Worm (Caenorhabditis elegans): Measurements from ENCODE around the gene cfap-36.

The cfap-36 gene

DNA sequence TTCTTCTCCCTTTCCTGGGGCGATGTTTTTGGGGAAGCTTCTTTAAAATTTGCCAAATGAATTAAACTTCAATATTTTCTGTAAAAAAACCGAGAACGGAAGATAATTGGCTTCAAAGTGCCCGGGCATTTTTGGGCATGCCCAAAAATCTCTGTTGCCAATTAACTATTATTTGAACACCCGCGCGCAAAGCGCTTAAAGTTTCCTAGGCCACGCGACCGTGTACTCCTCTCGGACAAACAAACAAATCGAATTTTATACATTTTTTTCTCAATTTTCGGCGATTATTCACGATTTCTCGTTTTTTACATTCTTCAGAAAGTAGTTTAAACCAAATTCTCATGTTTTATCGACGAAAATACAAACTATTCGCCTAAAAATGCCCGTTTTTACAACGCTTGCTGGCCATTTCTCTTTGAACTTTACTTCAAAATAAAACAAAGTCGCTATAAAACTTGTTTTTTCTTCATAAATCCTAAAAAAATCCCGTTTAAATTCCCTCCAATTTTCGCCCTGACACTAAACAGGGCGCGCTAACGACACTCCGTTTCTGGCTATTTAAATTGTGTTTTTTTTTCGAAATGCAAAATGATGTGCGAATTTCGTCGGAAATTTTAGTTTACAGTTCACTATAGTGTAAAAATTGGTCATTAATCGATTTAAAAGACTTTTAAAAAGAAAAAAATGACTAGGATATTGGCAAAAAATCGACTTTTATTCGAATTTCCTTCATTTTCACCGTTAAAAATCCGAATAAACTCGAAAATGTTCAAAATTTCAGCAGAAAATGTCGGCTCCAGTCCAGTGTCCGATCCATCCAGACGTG is 15.8 kb downstream of the cfap-36 start, which contains the start of gene ttb-1 (continued):
- TF ChIP-seq rnt-1 (tag; optimal IDR thresholded peaks at IDR 0.05) (peak; percentile 54), blmp-1 (tag; optimal IDR thresholded peaks at IDR 0.05) (peak; percentile 37), alr-1 (tag; optimal IDR thresholded peaks at IDR 0.05; ENCODE audit: borderline replicate concordance) (no peak), lin-39 (tag; optimal IDR thresholded peaks at IDR 0.05) (no peak), unc-30 (tag; optimal IDR thresholded peaks at IDR 0.05) (no peak), zag-1 (tag; optimal IDR thresholded peaks at IDR 0.05) (no peak), pax-3 (tag; optimal IDR thresholded peaks at IDR 0.05) (no peak), aha-1 (tag; optimal IDR thresholded peaks at IDR 0.05) (no peak), pqm-1 (tag; optimal IDR thresholded peaks at IDR 0.05) (no peak), lir-3 (tag; optimal IDR thresholded peaks at IDR 0.05; ENCODE audit: poor library complexity) (no peak), aly-2 (tag; optimal IDR thresholded peaks at IDR 0.05) (peak; percentile 58), nhr-20 (tag; optimal IDR thresholded peaks at IDR 0.05) (peak; percentile 57), ceh-8 (GFP tag; optimal IDR thresholded peaks at IDR 0.05) (no peak), ceh-90 (tag; optimal IDR thresholded peaks at IDR 0.05) (peak; percentile 72), fkh-10 (GFP tag; optimal IDR thresholded peaks at IDR 0.05) (no peak), fos-1 (tag; optimal IDR thresholded peaks at IDR 0.05) (peak; percentile 51), lin-15B (tag; optimal IDR thresholded peaks at IDR 0.05) (peak; percentile 26)

DNA sequence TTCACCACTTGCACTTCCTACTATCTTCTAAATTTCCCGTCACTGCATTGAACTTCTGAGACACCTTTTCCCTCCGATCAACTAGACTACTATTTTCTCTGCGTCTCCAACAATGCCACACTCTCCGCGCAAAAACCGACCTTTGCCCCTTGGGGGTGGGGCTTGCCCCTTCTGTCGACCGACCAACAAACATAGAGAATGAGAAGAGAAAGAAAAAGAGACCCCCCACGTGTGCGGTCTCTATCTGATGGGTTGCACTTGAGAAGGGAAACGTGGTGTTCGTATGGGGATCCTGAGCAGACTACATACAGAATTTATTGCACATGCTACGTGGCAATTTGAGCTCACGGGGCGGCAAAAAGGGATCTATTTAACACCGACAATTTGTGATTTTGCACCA is 16.8 kb downstream of the cfap-36 start:
- TF ChIP-seq egl-27 (tag; optimal IDR thresholded peaks at IDR 0.05) (no peak), dsc-1 (tag; optimal IDR thresholded peaks at IDR 0.05) (peak; percentile 58), nhr-71 (tag; optimal IDR thresholded peaks at IDR 0.05) (peak; percentile 62), nhr-85 (tag) (peak; percentile 72), ceh-88 (GFP tag; IDR thresholded peaks at IDR 0.05) (no peak), lin-14 (GFP tag; optimal IDR thresholded peaks at IDR 0.05) (peak; percentile 73), nhr-90 (tag; optimal IDR thresholded peaks at IDR 0.05; ENCODE audit: poor library complexity) (peak; percentile 33), nhr-19 (GFP tag; conservative IDR thresholded peaks at IDR 0.05) (peak; percentile 13; the same call in 1 of the 2 replicates), unc-130 (tag; optimal IDR thresholded peaks at IDR 0.05) (no peak), snpc-4 (tag; optimal IDR thresholded peaks at IDR 0.05) (no peak), efl-1 (optimal IDR thresholded peaks at IDR 0.05) (peak; percentile 20 to 50), efl-1 (GFP tag; optimal IDR thresholded peaks at IDR 0.05 in 1 of 2) (peak; percentile 26 to 93), dpl-1 (GFP tag; optimal IDR thresholded peaks at IDR 0.05) (peak in 2 of 3 experiments; percentile 22 to 35), nhr-47 (tag; optimal IDR thresholded peaks at IDR 0.05) (peak; percentile 26), ceh-8 (GFP tag; optimal IDR thresholded peaks at IDR 0.05) (no peak), rnt-1 (tag; optimal IDR thresholded peaks at IDR 0.05) (peak; percentile 18), lin-35 (GFP tag; optimal IDR thresholded peaks at IDR 0.05) (peak in 1 of 2 experiments; percentile 40), mdl-1 (tag; optimal IDR thresholded peaks at IDR 0.05) (peak in 1 of 2 experiments; percentile 77), nhr-20 (tag; optimal IDR thresholded peaks at IDR 0.05) (peak; percentile 69), tbx-2 (tag; optimal IDR thresholded peaks at IDR 0.05) (peak; percentile 31), swsn-7 (tag; optimal IDR thresholded peaks at IDR 0.05) (peak; percentile 16), snu-23 (GFP tag; optimal IDR thresholded peaks at IDR 0.05) (peak; percentile 33), ceh-82 (tag; optimal IDR thresholded peaks at IDR 0.05) (peak in 1 of 3 experiments; percentile 14), Y116A8C.19 (tag; optimal IDR thresholded peaks at IDR 0.05; ENCODE audit: borderline replicate concordance) (no peak)

DNA sequence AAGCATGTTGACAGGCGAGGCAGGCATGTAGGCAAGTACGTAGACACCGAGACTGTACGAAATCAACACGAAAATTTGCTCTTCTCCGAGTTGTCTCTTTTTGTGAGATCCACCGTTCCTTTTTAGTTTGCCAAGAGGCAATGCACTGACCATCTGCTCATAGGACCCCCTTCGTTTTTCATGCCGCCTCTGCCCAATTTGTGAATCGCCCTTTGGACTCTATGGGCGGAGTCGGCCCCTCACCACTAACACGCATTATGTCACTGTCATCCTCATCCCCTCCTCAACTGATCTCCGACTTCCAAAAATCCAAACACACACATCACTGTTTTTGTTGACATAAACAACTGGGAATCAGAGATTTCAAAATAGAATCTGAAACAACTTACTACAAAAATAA is 18.1 kb downstream of the cfap-36 start:
- TF ChIP-seq lin-14 (GFP tag; optimal IDR thresholded peaks at IDR 0.05), result no peak
- TF ChIP-seq mdl-1 (tag; optimal IDR thresholded peaks at IDR 0.05), result no peak
- TF ChIP-seq aha-1 (tag; optimal IDR thresholded peaks at IDR 0.05), result no peak
- TF ChIP-seq nhr-237 (tag; optimal IDR thresholded peaks at IDR 0.05), result no peak
- TF ChIP-seq blmp-1 (tag; optimal IDR thresholded peaks at IDR 0.05), result no peak
- TF ChIP-seq unc-62 (GFP tag; optimal IDR thresholded peaks at IDR 0.05), result no peak

All from whole organism, L1 larva.